Worm (Caenorhabditis elegans) whole organism, young adult: ENCODE data around the gene gstk-2.

Source experiments
- B0336.3 ChIP-seq: fragments of 200-800 bp; sonication (Bioruptor generic); IDR thresholded peaks from 2 replicates; pipeline ENCODE4 v1.3.6; 2022; ENCODE audit warnings: missing genetic modification characterization, missing compliant biosample characterization
- C17E4.6 ChIP-seq: fragments of 200-800 bp; sonication (Bioruptor generic); IDR thresholded peaks from 2 replicates; pipeline ENCODE4 v1.3.6; 2022; ENCODE audit warnings: missing genetic modification reagents, missing genetic modification characterization, missing compliant biosample characterization
- F10E7.11 ChIP-seq: sonication (generic microtip); optimal IDR thresholded peaks from 2 replicates; lab custom pipeline; 2017; ENCODE audit warnings: mild to moderate bottlenecking, missing genetic modification characterization, moderate library complexity, missing compliant biosample characterization
- F52B5.7 ChIP-seq: sonication (generic microtip); optimal IDR thresholded peaks from 2 replicates; lab custom pipeline; 2016; ENCODE audit warnings: mild to moderate bottlenecking, missing genetic modification characterization, missing compliant biosample characterization
- F55B11.4 ChIP-seq: sonication (generic microtip); optimal IDR thresholded peaks from 2 replicates; lab custom pipeline; 2016; ENCODE audit warnings: missing compliant biosample characterization, missing genetic modification characterization, borderline replicate concordance; ENCODE audit not compliant: insufficient read depth
- T26A5.8 ChIP-seq: sonication (generic microtip); optimal IDR thresholded peaks from 2 replicates; lab custom pipeline; 2016; ENCODE audit warnings: missing genetic modification characterization, missing compliant biosample characterization
- Y67H2A.10 ChIP-seq: fragments of 200-800 bp; sonication (Bioruptor generic); conservative IDR thresholded peaks from 2 replicates; pipeline ENCODE4 v1.3.6; 2022; ENCODE audit warnings: missing genetic modification reagents, missing genetic modification characterization, missing compliant biosample characterization
- Y79H2A.3 ChIP-seq: fragments of 200-800 bp; sonication (Bioruptor generic); conservative IDR thresholded peaks from 2 replicates; pipeline ENCODE4 v1.3.6; 2022; ENCODE audit warnings: missing genetic modification reagents, missing genetic modification characterization, missing compliant biosample characterization
- ZK185.1 ChIP-seq: sonication (generic microtip); optimal IDR thresholded peaks from 2 replicates; lab custom pipeline; 2016; ENCODE audit warnings: mild to moderate bottlenecking, missing genetic modification characterization, missing compliant biosample characterization; ENCODE audit not compliant: poor library complexity, severe bottlenecking
- ama-1 ChIP-seq, 3 experiments: fragments of 150-350 bp in 1 of 3; sonication (generic microtip) in 2 of 3; optimal IDR thresholded peaks; 2 replicates each; lab custom pipeline; 2014 to 2018; ENCODE audit warnings: missing biosample characterization in 2 of 3, missing genetic modification characterization in 2 of 3, missing genetic modification reagents in 2 of 3
- aptf-3 ChIP-seq: fragments of 200-800 bp; sonication (Bioruptor generic); IDR thresholded peaks from 2 replicates; pipeline ENCODE4 v1.3.6; 2022; ENCODE audit warnings: missing genetic modification characterization, missing compliant biosample characterization
- cebp-1 ChIP-seq, 2 experiments: fragments of 200-800 bp in 1 of 2; sonication (Bioruptor generic) in 1 of 2; sonication (generic microtip) in 1 of 2; IDR thresholded peaks in 1 of 2; optimal IDR thresholded peaks in 1 of 2; 2 replicates each; pipeline versions ENCODE4 v1.3.6 to Lab custom; 2017 to 2022; ENCODE audit warnings: missing compliant biosample characterization in 2 of 2, missing genetic modification characterization in 2 of 2, mild to moderate bottlenecking in 1 of 2, missing genetic modification reagents in 1 of 2, moderate library complexity in 1 of 2
- ceh-79 ChIP-seq: sonication (generic microtip); optimal IDR thresholded peaks from 2 replicates; lab custom pipeline; 2017; ENCODE audit warnings: mild to moderate bottlenecking, missing genetic modification characterization, missing compliant biosample characterization
- ceh-91 ChIP-seq: fragments of 200-800 bp; sonication (Bioruptor generic); IDR thresholded peaks from 2 replicates; pipeline ENCODE4 v1.3.6; 2022; ENCODE audit warnings: missing genetic modification reagents, missing genetic modification characterization, missing compliant biosample characterization
- dpl-1 ChIP-seq: fragments of 150-350 bp; optimal IDR thresholded peaks from 2 replicates; lab custom pipeline; 2014; ENCODE audit warnings: missing biosample characterization, missing genetic modification reagents, missing genetic modification characterization
- efl-1 ChIP-seq: fragments of 150-350 bp; optimal IDR thresholded peaks from 2 replicates; lab custom pipeline; 2014; ENCODE audit warnings: missing biosample characterization, missing genetic modification reagents, missing genetic modification characterization
- egl-44 ChIP-seq: fragments of 200-800 bp; sonication (Bioruptor generic); IDR thresholded peaks from 2 replicates; pipeline ENCODE4 v1.3.6; 2022; ENCODE audit warnings: missing genetic modification reagents, missing genetic modification characterization, missing compliant biosample characterization
- ekl-4 ChIP-seq: fragments of 200-800 bp; sonication (Bioruptor generic); IDR thresholded peaks from 2 replicates; pipeline ENCODE4 v1.3.6; 2022; ENCODE audit warnings: missing genetic modification reagents, missing genetic modification characterization, missing compliant biosample characterization
- him-1 ChIP-seq: sonication (generic microtip); optimal IDR thresholded peaks from 2 replicates; lab custom pipeline; 2016; ENCODE audit warnings: missing genotype, missing genetic modification reagents, missing genetic modification characterization, missing compliant biosample characterization
- hmg-1.2 ChIP-seq: fragments of 200-800 bp; sonication (Bioruptor generic); IDR thresholded peaks from 2 replicates; pipeline ENCODE4 v1.3.6; 2022; ENCODE audit warnings: missing genetic modification reagents, missing genetic modification characterization, missing compliant biosample characterization
- hsf-1 ChIP-seq: fragments of 200-800 bp; sonication (Bioruptor generic); IDR thresholded peaks from 2 replicates; pipeline ENCODE4 v1.3.6; 2022; ENCODE audit warnings: missing genetic modification reagents, missing genetic modification characterization, missing compliant biosample characterization
- lag-1 ChIP-seq: fragments of 200-800 bp; sonication (Bioruptor generic); IDR thresholded peaks from 2 replicates; pipeline ENCODE4 v1.3.6; 2022; ENCODE audit warnings: missing genetic modification reagents, missing genetic modification characterization, missing compliant biosample characterization
- lin-35 ChIP-seq, 3 experiments: fragments of 150-350 bp in 2 of 3; sonication (generic microtip) in 1 of 3; optimal IDR thresholded peaks; 2 replicates each; lab custom pipeline; 2014 to 2018; ENCODE audit warnings: missing biosample characterization in 3 of 3, missing genetic modification characterization in 3 of 3, missing genetic modification reagents in 3 of 3
- lin-40 ChIP-seq: sonication (generic microtip); optimal IDR thresholded peaks from 2 replicates; lab custom pipeline; 2016; ENCODE audit warnings: missing genetic modification characterization, mild to moderate bottlenecking, missing compliant biosample characterization, missing genotype, missing genetic modification reagents
- lin-54 ChIP-seq: fragments of 200-800 bp; sonication (Bioruptor generic); optimal IDR thresholded peaks from 2 replicates; lab custom pipeline; 2018; ENCODE audit warnings: mild to moderate bottlenecking, missing genetic modification characterization, missing compliant biosample characterization
- lsy-27 ChIP-seq: sonication (generic microtip); optimal IDR thresholded peaks from 2 replicates; lab custom pipeline; 2017; ENCODE audit warnings: missing genetic modification characterization, mild to moderate bottlenecking, missing compliant biosample characterization, antibody characterized with exemption, missing genotype, borderline replicate concordance; ENCODE audit not compliant: insufficient read depth
- madf-10 ChIP-seq: sonication (generic microtip); optimal IDR thresholded peaks from 2 replicates; lab custom pipeline; 2016; ENCODE audit warnings: mild to moderate bottlenecking, missing genetic modification characterization, missing compliant biosample characterization
- mcd-1 ChIP-seq: fragments of 200-800 bp; sonication (Bioruptor generic); IDR thresholded peaks from 2 replicates; pipeline ENCODE4 v1.3.6; 2022; ENCODE audit warnings: missing genetic modification reagents, missing genetic modification characterization, missing compliant biosample characterization
- mel-28 ChIP-seq: sonication (generic microtip); optimal IDR thresholded peaks from 2 replicates; lab custom pipeline; 2016; ENCODE audit warnings: borderline replicate concordance, mild to moderate bottlenecking, missing genetic modification characterization, missing compliant biosample characterization
- nhr-120 ChIP-seq: fragments of 200-800 bp; sonication (Bioruptor generic); IDR thresholded peaks from 2 replicates; pipeline ENCODE4 v1.3.6; 2022; ENCODE audit warnings: missing genetic modification characterization, missing compliant biosample characterization
- nhr-179 ChIP-seq: sonication (generic microtip); optimal IDR thresholded peaks from 2 replicates; lab custom pipeline; 2016; ENCODE audit warnings: mild to moderate bottlenecking, missing genetic modification characterization, missing compliant biosample characterization
- rcor-1 ChIP-seq: fragments of 200-800 bp; sonication (Bioruptor generic); IDR thresholded peaks from 2 replicates; pipeline ENCODE4 v1.3.6; 2022; ENCODE audit warnings: missing genetic modification reagents, missing genetic modification characterization, missing compliant biosample characterization
- sdz-38 ChIP-seq: sonication (generic microtip); optimal IDR thresholded peaks from 2 replicates; lab custom pipeline; 2016; ENCODE audit warnings: missing genotype, missing genetic modification characterization, missing compliant biosample characterization
- snpc-1.1 ChIP-seq: sonication (generic microtip); optimal IDR thresholded peaks from 2 replicates; lab custom pipeline; 2017; ENCODE audit warnings: missing genetic modification characterization, mild to moderate bottlenecking, missing compliant biosample characterization, antibody characterized with exemption, moderate library complexity, missing genotype, missing genetic modification reagents; ENCODE audit not compliant: insufficient read depth
- snpc-3.4 ChIP-seq: sonication (generic microtip); optimal IDR thresholded peaks from 2 replicates; lab custom pipeline; 2017; ENCODE audit warnings: missing genetic modification characterization, mild to moderate bottlenecking, missing compliant biosample characterization, antibody characterized with exemption, moderate library complexity, missing genotype, missing genetic modification reagents
- tlf-1 ChIP-seq: fragments of 200-800 bp; sonication (Bioruptor generic); optimal IDR thresholded peaks from 2 replicates; lab custom pipeline; 2018; ENCODE audit warnings: mild to moderate bottlenecking, missing genetic modification characterization, missing compliant biosample characterization
- unc-130 ChIP-seq: sonication (generic microtip); optimal IDR thresholded peaks from 2 replicates; lab custom pipeline; 2016; ENCODE audit warnings: missing genetic modification reagents, missing genetic modification characterization, missing compliant biosample characterization
- unc-62 ChIP-seq: fragments of 150-350 bp; optimal IDR thresholded peaks from 2 replicates; lab custom pipeline; 2014; ENCODE audit warnings: missing biosample characterization, missing genetic modification reagents, missing genetic modification characterization
- zim-3 ChIP-seq: sonication (generic microtip); optimal IDR thresholded peaks from 2 replicates; lab custom pipeline; 2017; ENCODE audit warnings: mild to moderate bottlenecking, missing genetic modification characterization, moderate library complexity, missing compliant biosample characterization
- ztf-18 ChIP-seq: sonication (generic microtip); optimal IDR thresholded peaks from 2 replicates; lab custom pipeline; 2016; ENCODE audit warnings: missing genotype, mild to moderate bottlenecking, missing genetic modification characterization, missing compliant biosample characterization
- ztf-25 ChIP-seq: fragments of 200-800 bp; sonication (Bioruptor generic); IDR thresholded peaks from 2 replicates; pipeline ENCODE4 v1.3.6; 2022; ENCODE audit warnings: missing genetic modification reagents, missing genetic modification characterization, missing compliant biosample characterization
- ztf-28 ChIP-seq: fragments of 200-800 bp; sonication (Bioruptor generic); IDR thresholded peaks from 2 replicates; pipeline ENCODE4 v1.3.6; 2022; ENCODE audit warnings: missing genetic modification reagents, missing genetic modification characterization, missing compliant biosample characterization

The gstk-2 gene

DNA sequence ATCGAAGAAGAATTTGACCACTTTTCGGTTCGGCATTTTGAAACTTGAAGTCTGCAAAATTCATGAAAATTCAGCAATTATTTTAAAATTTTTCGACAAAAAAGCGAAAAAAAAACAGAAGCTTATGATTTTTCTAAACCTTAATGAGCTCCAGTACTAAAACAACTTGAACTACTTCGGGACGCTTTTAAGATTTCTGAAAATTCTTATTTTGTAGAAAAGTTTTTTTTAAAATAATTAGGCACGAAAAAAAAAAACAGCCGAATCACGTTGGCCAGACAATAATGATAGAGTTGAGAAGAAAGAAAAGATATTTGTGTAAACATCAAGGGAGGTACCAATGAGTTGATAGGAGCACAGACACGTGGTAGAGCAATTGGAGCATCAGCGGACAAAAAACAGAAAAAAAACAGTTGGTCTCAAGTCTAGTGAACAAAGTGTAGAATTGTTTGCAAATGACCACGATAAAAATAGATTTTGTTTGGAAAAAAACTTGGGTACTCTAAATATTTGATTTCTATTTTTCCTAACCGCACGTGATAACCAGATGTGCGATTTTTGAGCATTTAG lies at the start of gene gstk-2:
gstk-2 (minus strand) TSS at position 51 of the 570 bp plus-strand sequence.
- TF ChIP-seq zim-3 (tag; lab: Kevin White, UChicago) (no peak), T26A5.8 (tag; lab: Kevin White, UChicago) (no peak), ama-1 (optimal IDR thresholded peaks at IDR 0.05; lab: Kevin White, UChicago) (no peak), ama-1 (GFP tag; optimal IDR thresholded peaks at IDR 0.05; lab: Kevin White, UChicago) (no peak), efl-1 (no peak), cebp-1 (GFP tag; IDR thresholded peaks at IDR 0.05; lab: Robert Waterston, UW) (no peak), cebp-1 (tag; optimal IDR thresholded peaks at IDR 0.05; lab: Kevin White, UChicago) (no peak), unc-62 (no peak), dpl-1 (GFP tag; lab: Kevin White, UChicago) (no peak)

DNA sequence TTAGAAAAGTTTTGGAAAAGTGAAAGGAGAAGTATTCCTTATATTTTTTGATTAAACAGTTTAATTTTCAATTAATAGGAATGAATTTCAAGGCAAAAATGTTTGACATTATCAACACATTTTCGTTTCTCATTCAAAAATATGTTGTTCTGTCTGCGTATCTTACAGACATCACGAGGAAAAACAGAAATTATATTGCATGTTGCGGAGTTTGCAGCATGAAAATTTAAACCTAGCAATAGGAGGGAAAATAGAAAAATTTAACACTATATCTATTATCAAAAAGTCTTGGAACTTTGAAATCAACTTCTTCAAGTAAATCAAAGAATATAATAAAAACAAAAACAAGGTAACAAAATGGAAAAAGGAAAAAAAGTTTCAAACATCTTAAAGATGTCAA lies 49.0 kb upstream of the gstk-2 start:
- TF ChIP-seq F10E7.11 (no peak), Y79H2A.3 (GFP tag; lab: Robert Waterston, UW) (no peak), ceh-79 (tag; lab: Kevin White, UChicago) (no peak), snpc-1.1 (tag; lab: Kevin White, UChicago) (no peak), hsf-1 (no peak), snpc-3.4 (tag; lab: Kevin White, UChicago) (no peak), F52B5.7 (tag; lab: Kevin White, UChicago) (no peak), F55B11.4 (tag; lab: Kevin White, UChicago) (no peak), lin-40 (no peak), mel-28 (tag; lab: Kevin White, UChicago) (no peak), sdz-38 (no peak), nhr-120 (GFP tag; lab: Robert Waterston, UW) (no peak)

DNA sequence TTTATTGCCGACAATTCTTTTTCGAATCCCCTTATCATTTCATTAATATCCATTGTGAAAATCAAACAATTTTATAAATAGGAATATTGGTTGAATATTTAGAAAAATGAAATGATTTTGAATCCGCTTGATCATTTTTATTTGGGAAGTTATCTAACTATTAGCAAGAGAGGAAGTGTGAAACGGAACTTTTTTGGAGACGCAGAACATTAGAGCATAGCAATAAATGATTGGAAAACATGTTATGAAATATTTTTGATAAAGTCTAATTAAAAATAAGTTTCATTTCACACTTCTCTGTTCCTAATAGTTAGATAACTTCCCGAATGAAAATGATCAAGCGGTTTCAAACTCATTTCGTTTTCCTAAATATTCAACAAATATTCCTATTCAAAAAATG lies 45.4 kb upstream of the gstk-2 start, which contains the start of gene F42C5.3:
F42C5.3 (minus strand) TSS at position 101 of the 400 bp plus-strand sequence.
- TF ChIP-seq hmg-1.2 (GFP tag; lab: Robert Waterston, UW) (no peak), ztf-25 (no peak), egl-44 (no peak), tlf-1 (no peak), unc-130 (GFP tag; lab: Kevin White, UChicago) (no peak), sdz-38 (no peak), ceh-91 (GFP tag; lab: Robert Waterston, UW) (no peak), Y67H2A.10 (GFP tag; lab: Robert Waterston, UW) (no peak), C17E4.6 (no peak), mcd-1 (GFP tag; lab: Robert Waterston, UW) (no peak), lin-35 (GFP tag; optimal IDR thresholded peaks at IDR 0.05; lab: Kevin White, UChicago) (no peak), lag-1 (GFP tag; lab: Robert Waterston, UW) (no peak)
- TF ChIP-seq, all 124 proteins: peak for 0

DNA sequence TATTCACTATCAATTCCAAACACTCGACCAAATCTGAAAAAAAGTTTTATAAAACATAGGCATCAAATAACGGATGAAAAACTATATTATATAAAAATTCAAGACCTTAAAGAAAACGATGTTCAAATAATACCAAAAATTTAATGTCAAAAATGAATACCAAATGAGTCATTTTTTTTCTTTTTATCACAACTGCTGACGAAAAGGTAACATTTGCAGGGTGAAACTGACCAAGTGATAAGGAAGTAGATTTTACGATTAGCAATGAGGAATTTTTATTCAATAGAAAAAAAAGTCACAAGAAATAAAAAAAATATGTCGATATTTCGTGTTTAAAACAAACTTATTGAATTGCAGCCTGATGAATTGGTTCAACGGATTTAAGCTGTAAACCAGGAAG lies 43.8 kb upstream of the gstk-2 start, which contains the start of gene C06E4.8:
C06E4.8 (minus strand) TSS at position 37 of the 400 bp plus-strand sequence.
- TF ChIP-seq lin-40 = no peak
- no peak for TF ChIP-seq ztf-28 (GFP tag; lab: Robert Waterston, UW)
- no peak for TF ChIP-seq rcor-1 (GFP tag; lab: Robert Waterston, UW)
- TF ChIP-seq nhr-179 = no peak
- no peak for TF ChIP-seq B0336.3 (GFP tag; lab: Robert Waterston, UW)
- TF ChIP-seq aptf-3 = no peak
- no peak for TF ChIP-seq ZK185.1 (tag; lab: Kevin White, UChicago)
- no peak for TF ChIP-seq lin-54 (GFP tag; lab: Kevin White, UChicago)
- TF ChIP-seq madf-10 (tag; lab: Kevin White, UChicago) = no peak
- TF ChIP-seq lsy-27 = no peak
- no peak for TF ChIP-seq Y79H2A.3 (GFP tag; lab: Robert Waterston, UW)
- no peak for TF ChIP-seq him-1 (tag; lab: Kevin White, UChicago)
- TF ChIP-seq ekl-4 = no peak
- no peak for TF ChIP-seq snpc-3.4 (tag; lab: Kevin White, UChicago)
- TF ChIP-seq ztf-25 = no peak
- TF ChIP-seq ztf-18 (tag; lab: Kevin White, UChicago) = no peak
